Fruit fly (Drosophila melanogaster): Measurements from ENCODE around the gene CenG1A.

The CenG1A gene

DNA sequence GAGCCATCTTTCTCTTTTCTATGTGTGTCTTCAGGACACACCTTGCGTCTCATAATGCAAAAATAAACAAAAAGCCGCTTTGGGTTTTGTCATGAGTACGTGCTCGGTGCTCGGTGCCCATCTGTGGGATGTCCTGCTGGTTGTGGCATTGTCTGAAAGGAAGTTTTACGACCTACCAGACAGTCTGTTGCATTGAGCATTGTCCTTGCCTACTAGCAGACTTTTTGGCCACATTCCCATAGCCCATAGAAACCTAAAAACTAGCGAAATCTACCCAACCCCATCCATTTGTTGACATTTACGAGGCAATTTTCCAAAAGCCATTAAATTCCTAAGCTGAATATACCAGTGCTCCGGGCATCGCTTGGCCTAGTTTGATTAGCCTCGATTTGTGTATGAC, 15.7 kb downstream of the CenG1A start:
- no peak for TF ChIP-seq fd59A (GFP tag; optimal IDR thresholded peaks at IDR 0.05)
- no peak for TF ChIP-seq fd85E (GFP tag; optimal IDR thresholded peaks at IDR 0.05)
- no peak for TF ChIP-seq CG31627 (GFP tag; optimal IDR thresholded peaks at IDR 0.05)
- no peak for TF ChIP-seq Sox102F (GFP tag; optimal IDR thresholded peaks at IDR 0.05)
- TF ChIP-seq fkh (GFP tag; optimal IDR thresholded peaks at IDR 0.05): no peak
- no peak for TF ChIP-seq acj6 (GFP tag; optimal IDR thresholded peaks at IDR 0.05)
- TF ChIP-seq Hr39 (GFP tag; optimal IDR thresholded peaks at IDR 0.05): no peak
- TF ChIP-seq CG6276 (GFP tag; optimal IDR thresholded peaks at IDR 0.05): no peak
- no peak for TF ChIP-seq CG10669 (GFP tag; optimal IDR thresholded peaks at IDR 0.05)
- TF ChIP-seq Eip78C (GFP tag): no peak
- TF ChIP-seq OdsH (GFP tag; optimal IDR thresholded peaks at IDR 0.05): no peak
- TF ChIP-seq CG3032 (tag; optimal IDR thresholded peaks at IDR 0.05): no peak
- no peak for TF ChIP-seq CG32006 (GFP tag; optimal IDR thresholded peaks at IDR 0.05)
- TF ChIP-seq CG10631 (GFP tag; optimal IDR thresholded peaks at IDR 0.05): no peak
- TF ChIP-seq CG7368 (GFP tag; optimal IDR thresholded peaks at IDR 0.05): no peak
- TF ChIP-seq CG6163 (GFP tag; IDR thresholded peaks at IDR 0.05): no peak

DNA sequence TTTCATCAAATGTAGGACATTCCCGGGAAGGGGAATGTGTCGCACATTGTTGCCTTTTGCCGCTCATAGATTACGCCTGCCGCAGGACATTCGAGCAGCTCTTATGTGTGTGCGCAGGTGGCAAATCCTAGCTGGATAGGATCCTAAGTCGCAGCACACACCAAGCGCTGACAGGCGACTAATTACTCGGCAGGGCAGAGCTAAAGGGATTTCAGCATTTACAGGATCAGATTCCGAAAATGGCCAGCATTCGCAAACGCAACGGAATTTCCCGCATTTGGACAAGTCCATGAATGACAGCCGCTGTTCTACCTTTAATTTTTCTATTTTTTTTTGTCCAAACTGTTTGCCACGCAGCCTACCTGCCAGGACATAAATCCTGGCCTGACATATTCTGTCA, 32.3 kb downstream of the CenG1A start:
- TF ChIP-seq Sox14 (GFP tag; optimal IDR thresholded peaks at IDR 0.05): no peak
- no peak for TF ChIP-seq CG6854 (GFP tag; optimal IDR thresholded peaks at IDR 0.05)

- no peak for TF ChIP-seq CG6792 (GFP tag; optimal IDR thresholded peaks at IDR 0.05)
- TF ChIP-seq ss (GFP tag; optimal IDR thresholded peaks at IDR 0.05): peak in 1 of 2 experiments; percentile 67
Observed at dm6 chr2L:13869400-13869799, 34.0 kb downstream of the CenG1A start.

dm6 chr2L:13873147-13873546, 37.8 kb downstream of the CenG1A start:
- TF ChIP-seq ss (GFP tag; optimal IDR thresholded peaks at IDR 0.05): no peak
- TF ChIP-seq Eip75B (GFP tag; optimal IDR thresholded peaks at IDR 0.05): no peak
- TF ChIP-seq Ets96B (tag; optimal IDR thresholded peaks at IDR 0.05): no peak
- TF ChIP-seq cyc (GFP tag; optimal IDR thresholded peaks at IDR 0.05): no peak
- no peak for TF ChIP-seq Smox (GFP tag; optimal IDR thresholded peaks at IDR 0.05)
- no peak for TF ChIP-seq Gug (GFP tag; IDR thresholded peaks at IDR 0.05)
- no peak for TF ChIP-seq CG11294 (GFP tag; IDR thresholded peaks at IDR 0.05)
- no peak for TF ChIP-seq fd85E (GFP tag; optimal IDR thresholded peaks at IDR 0.05)
- no peak for TF ChIP-seq CG8632 (GFP tag; optimal IDR thresholded peaks at IDR 0.05)
- TF ChIP-seq salr (GFP tag; optimal IDR thresholded peaks at IDR 0.05): no peak

dm6 chr2L:13876698-13877097, 41.3 kb downstream of the CenG1A start:
- TF ChIP-seq CG6808 (GFP tag; optimal IDR thresholded peaks at IDR 0.05): no peak
- TF ChIP-seq Eip78C (GFP tag): peak; percentile 46
- no peak for TF ChIP-seq CG8119 (GFP tag; IDR thresholded peaks at IDR 0.05)
- TF ChIP-seq Met (GFP tag; optimal IDR thresholded peaks at IDR 0.05): no peak
- no peak for TF ChIP-seq CG6163 (GFP tag; IDR thresholded peaks at IDR 0.05)
- TF ChIP-seq Hr4 (GFP tag; optimal IDR thresholded peaks at IDR 0.05): no peak
- TF ChIP-seq net (GFP tag; optimal IDR thresholded peaks at IDR 0.05): no peak
- no peak for TF ChIP-seq Eip75B (GFP tag; optimal IDR thresholded peaks at IDR 0.05)
- TF ChIP-seq CG16779 (tag; optimal IDR thresholded peaks at IDR 0.05): no peak
- TF ChIP-seq OdsH (GFP tag; optimal IDR thresholded peaks at IDR 0.05): peak; percentile 3
- TF ChIP-seq CG10669 (GFP tag; optimal IDR thresholded peaks at IDR 0.05): no peak
- TF ChIP-seq CG31627 (GFP tag; optimal IDR thresholded peaks at IDR 0.05): no peak
- no peak for TF ChIP-seq fd59A (GFP tag; optimal IDR thresholded peaks at IDR 0.05)
- TF ChIP-seq esn (GFP tag; optimal IDR thresholded peaks at IDR 0.05): peak; percentile 4
- no peak for TF ChIP-seq Hr38 (GFP tag; optimal IDR thresholded peaks at IDR 0.05)

Data from whole organism, prepupa.